Fruit fly (Drosophila melanogaster): ENCODE results near the gene CG42660.

- TF ChIP-seq h (optimal IDR thresholded peaks at IDR 0.05) (no peak), psq (optimal IDR thresholded peaks at IDR 0.05) (no peak)
Observed at dm6 chr3L:7496097-7496496, 30.8 kb downstream of the CG42660 start, which contains the start of gene Cyp4d8.

Data from Kc167 (cell line).